Fruit fly (Drosophila melanogaster) whole organism, prepupa: ENCODE data around the gene Sfp24C1.

ENCODE experiments used
- Lpt ChIP-seq: fragments of 200-800 bp; sonication (Bioruptor generic); optimal IDR thresholded peaks from 3 replicates; lab custom pipeline; 2016; ENCODE audit warnings: missing biosample characterization, missing genetic modification characterization
- Sox102F ChIP-seq: fragments of 200-800 bp; sonication (Bioruptor generic); optimal IDR thresholded peaks from 2 replicates; lab custom pipeline; 2016; ENCODE audit warnings: missing biosample characterization, mild to moderate bottlenecking, missing genetic modification characterization
- eg ChIP-seq: fragments of 200-800 bp; sonication (Bioruptor generic); IDR thresholded peaks from 3 replicates; pipeline ENCODE4 v1.3.6; 2022; ENCODE audit warnings: missing biosample characterization, missing genetic modification characterization
- lz ChIP-seq: fragments of 200-800 bp; sonication (Bioruptor generic); optimal IDR thresholded peaks from 3 replicates; lab custom pipeline; 2016; ENCODE audit warnings: missing biosample characterization, missing genetic modification characterization
- pdm3 ChIP-seq: fragments of 200-800 bp; sonication (Bioruptor generic); optimal IDR thresholded peaks from 3 replicates; lab custom pipeline; 2016; ENCODE audit warnings: missing biosample characterization, missing genetic modification characterization

DNA sequence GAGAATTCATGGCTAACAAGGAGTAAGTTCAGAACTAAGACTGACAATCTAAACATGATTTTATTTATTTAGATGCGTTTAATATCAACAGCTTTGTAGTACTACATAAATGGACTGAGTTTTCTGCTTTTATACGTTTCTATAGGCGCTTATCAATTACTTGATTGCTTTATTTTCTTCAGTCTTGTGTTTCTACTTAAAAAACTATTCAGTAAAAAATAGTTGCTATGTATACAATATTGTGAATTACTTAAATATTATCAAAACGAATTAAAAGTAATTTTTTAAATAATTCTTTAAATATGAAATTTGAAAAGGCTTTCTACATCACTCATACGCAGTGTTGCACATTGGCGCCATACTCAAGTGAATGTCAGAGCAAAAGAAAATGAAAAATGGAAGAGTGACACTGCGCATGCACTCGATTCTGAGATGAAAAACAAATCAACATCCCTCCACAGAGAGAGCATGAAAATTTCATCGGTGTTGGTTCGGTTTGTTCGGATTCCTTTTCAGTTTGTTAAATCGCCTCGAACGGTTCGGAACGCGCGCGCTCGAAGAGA lies 17.3 kb downstream of the Sfp24C1 start, which contains the start of the genes lectin-24A and Shaw:
- TF ChIP-seq eg = no peak
- no peak for TF ChIP-seq Lpt (GFP tag; lab: Kevin White, UChicago)
- no peak for TF ChIP-seq lz (GFP tag; lab: Kevin White, UChicago)
- TF ChIP-seq Sox102F = no peak
- no peak for TF ChIP-seq pdm3 (GFP tag; lab: Kevin White, UChicago)
